Fruit fly (Drosophila melanogaster): ENCODE data around the gene CG3793.

- TF ChIP-seq CG13204 (GFP tag; optimal IDR thresholded peaks at IDR 0.05) = no peak
- no peak for TF ChIP-seq CG9948 (tag; optimal IDR thresholded peaks at IDR 0.05)
- no peak for TF ChIP-seq CG8301 (tag; optimal IDR thresholded peaks at IDR 0.05)
- TF ChIP-seq Pif1A (GFP tag; optimal IDR thresholded peaks at IDR 0.05) = no peak
- TF ChIP-seq Ets98B (GFP tag; IDR thresholded peaks at IDR 0.05) = no peak
- no peak for TF ChIP-seq EcR (GFP tag; optimal IDR thresholded peaks at IDR 0.05)
- no peak for TF ChIP-seq D1 (tag; optimal IDR thresholded peaks at IDR 0.05)
Measured at dm6 chr2L:15764029-15764428, at the start of gene CG3793.

Measured in whole organism, pupa.